Worm (Caenorhabditis elegans): ENCODE data around the gene spt-5.

DNA sequence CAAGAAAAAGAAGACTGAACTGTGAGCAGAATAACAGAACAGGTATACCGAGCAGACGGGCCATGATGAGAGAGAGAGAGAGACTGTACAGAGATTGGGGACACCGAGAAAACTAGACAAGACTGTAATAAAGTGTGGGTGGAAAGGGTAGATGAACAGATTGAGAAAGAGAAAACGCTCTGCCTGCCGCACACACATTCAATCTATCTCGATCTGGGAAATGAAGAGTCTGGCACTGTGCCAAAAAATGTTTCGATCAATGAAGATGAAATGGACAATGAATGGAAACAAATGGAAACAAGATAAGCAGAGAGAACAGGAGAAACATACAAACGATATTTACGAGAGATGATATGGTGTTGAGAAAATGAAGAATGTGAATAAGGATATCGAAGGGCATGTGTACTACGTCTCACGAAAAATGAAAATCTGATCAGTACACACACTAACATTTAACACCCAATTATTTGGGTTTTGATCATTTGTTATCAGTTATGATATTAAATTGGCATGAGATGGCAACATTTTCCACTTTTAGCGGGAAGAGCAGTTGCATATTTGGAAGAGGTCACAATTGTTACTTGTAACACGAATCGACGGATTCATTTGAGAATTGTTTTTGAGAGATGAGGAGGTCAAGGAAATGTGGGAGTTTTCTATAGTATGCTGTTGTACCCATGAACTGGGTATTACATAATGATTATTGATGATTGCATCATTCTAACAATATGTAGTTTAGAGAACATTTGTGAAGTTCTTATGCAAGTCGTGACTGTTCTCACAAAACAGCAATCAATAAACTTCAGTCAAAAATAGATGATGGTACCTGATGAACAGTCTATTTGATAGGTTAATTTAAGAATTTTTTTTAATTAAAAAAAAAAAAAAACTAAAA lies 6.2 kb upstream of the spt-5 start:
- TF ChIP-seq lsy-2 (tag; optimal IDR thresholded peaks at IDR 0.05) (peak in 1 of 2 experiments; percentile 21), fos-1 (tag; optimal IDR thresholded peaks at IDR 0.05) (peak; percentile 28), ZK546.5 (tag; optimal IDR thresholded peaks at IDR 0.05) (no peak), mdl-1 (tag; optimal IDR thresholded peaks at IDR 0.05) (no peak), nhr-237 (tag; optimal IDR thresholded peaks at IDR 0.05) (no peak), nhr-12 (tag; optimal IDR thresholded peaks at IDR 0.05) (no peak), ztf-11 (tag; optimal IDR thresholded peaks at IDR 0.05) (no peak), lin-13 (GFP tag; optimal IDR thresholded peaks at IDR 0.05) (no peak), ceh-82 (tag; optimal IDR thresholded peaks at IDR 0.05) (no peak), R02D3.7 (tag; optimal IDR thresholded peaks at IDR 0.05) (no peak), aly-2 (tag; optimal IDR thresholded peaks at IDR 0.05) (no peak), ztf-4 (tag; optimal IDR thresholded peaks at IDR 0.05) (no peak)
